Fruit fly (Drosophila melanogaster) whole organism, embryonic: ENCODE measurements around the gene Mst36Fb.

Source experiments
- Bgb ChIP-seq: fragments of 200-800 bp; sonication (Bioruptor generic); IDR thresholded peaks from 2 replicates; pipeline ENCODE4 v1.3.6; 2022; ENCODE audit warnings: missing biosample characterization, missing genetic modification characterization; ENCODE audit not compliant: partially characterized antibody
- CG10431 ChIP-seq: fragments of 200-800 bp; sonication (Bioruptor generic); optimal IDR thresholded peaks from 3 replicates; lab custom pipeline; 2018; ENCODE audit warnings: missing biosample characterization, mild to moderate bottlenecking, missing genetic modification characterization
- CG12071 ChIP-seq: fragments of 200-800 bp; sonication (Bioruptor generic); optimal IDR thresholded peaks from 3 replicates; lab custom pipeline; 2018; ENCODE audit warnings: missing biosample characterization, mild to moderate bottlenecking, missing genetic modification characterization
- CG14965 ChIP-seq: fragments of 200-800 bp; sonication (Bioruptor generic); optimal IDR thresholded peaks from 2 replicates; lab custom pipeline; 2016; ENCODE audit warnings: missing biosample characterization, missing genetic modification characterization, borderline replicate concordance
- CG2116 ChIP-seq: fragments of 200-800 bp; sonication (Bioruptor generic); optimal IDR thresholded peaks from 3 replicates; lab custom pipeline; 2018; ENCODE audit warnings: missing biosample characterization, mild to moderate bottlenecking, missing genetic modification characterization
- CG2712 ChIP-seq: fragments of 200-800 bp; optimal IDR thresholded peaks from 3 replicates; lab custom pipeline; 2019; ENCODE audit warnings: missing biosample characterization, mild to moderate bottlenecking, missing genetic modification characterization, moderate library complexity
- CG30431 ChIP-seq: fragments of 200-800 bp; sonication (Bioruptor generic); optimal IDR thresholded peaks from 2 replicates; lab custom pipeline; 2017; ENCODE audit warnings: missing biosample characterization, missing genetic modification characterization
- CG6272 ChIP-seq: fragments of 200-800 bp; sonication (Bioruptor generic); IDR thresholded peaks from 2 replicates; pipeline ENCODE4 v1.3.6; 2022; ENCODE audit warnings: missing biosample characterization, missing genetic modification characterization
- CG7556 ChIP-seq: fragments of 200-800 bp; sonication (Bioruptor generic); optimal IDR thresholded peaks from 2 replicates; lab custom pipeline; 2017; ENCODE audit warnings: missing biosample characterization, mild to moderate bottlenecking, missing genetic modification characterization
- CG7839 ChIP-seq: fragments of 200-800 bp; sonication (Bioruptor generic); optimal IDR thresholded peaks from 3 replicates; lab custom pipeline; 2018; ENCODE audit warnings: missing biosample characterization, mild to moderate bottlenecking, missing genetic modification characterization, moderate library complexity
- CG8290 ChIP-seq, 3 experiments: fragments of 200-800 bp; sonication (Bioruptor generic); optimal IDR thresholded peaks; 2 replicates each; lab custom pipeline; 2016 to 2019; ENCODE audit warnings: missing biosample characterization in 3 of 3, missing genetic modification characterization in 3 of 3, mild to moderate bottlenecking in 2 of 3, moderate library complexity in 1 of 3
- CG9609 ChIP-seq: fragments of 200-800 bp; sonication (Bioruptor generic); optimal IDR thresholded peaks from 3 replicates; lab custom pipeline; 2016; ENCODE audit warnings: missing biosample characterization, missing genetic modification characterization
- CG9727 ChIP-seq: fragments of 200-800 bp; sonication (Bioruptor generic); optimal IDR thresholded peaks from 3 replicates; lab custom pipeline; 2017; ENCODE audit warnings: missing biosample characterization, mild to moderate bottlenecking, missing genetic modification characterization
- CG9932 ChIP-seq: fragments of 200-800 bp; sonication (Bioruptor generic); IDR thresholded peaks from 2 replicates; pipeline ENCODE4 v1.3.6; 2022; ENCODE audit warnings: missing biosample characterization, missing genetic modification characterization
- Doc3 ChIP-seq: fragments of 200-800 bp; sonication (Bioruptor generic); IDR thresholded peaks from 3 replicates; pipeline ENCODE4 v1.3.6; 2022; ENCODE audit warnings: missing biosample characterization, missing genetic modification characterization; ENCODE audit not compliant: partially characterized antibody
- Ets97D ChIP-seq: fragments of 200-800 bp; sonication (Bioruptor generic); optimal IDR thresholded peaks from 3 replicates; lab custom pipeline; 2016; ENCODE audit warnings: missing biosample characterization, missing genetic modification characterization
- HmgZ ChIP-seq: fragments of 200-800 bp; sonication (Bioruptor generic); optimal IDR thresholded peaks from 2 replicates; lab custom pipeline; 2018; ENCODE audit warnings: missing biosample characterization, mild to moderate bottlenecking, missing genetic modification characterization
- Lim3 ChIP-seq: fragments of 200-800 bp; sonication (Bioruptor generic); IDR thresholded peaks from 2 replicates; pipeline ENCODE4 v1.3.6; 2022; ENCODE audit warnings: missing biosample characterization, missing genetic modification characterization
- MBD-R2 ChIP-seq: fragments of 200-800 bp; sonication (Bioruptor generic); IDR thresholded peaks from 2 replicates; pipeline ENCODE4 v1.3.6; 2022; ENCODE audit warnings: missing biosample characterization, missing genetic modification characterization
- Max ChIP-seq: fragments of 200-800 bp; sonication (Bioruptor generic); optimal IDR thresholded peaks from 2 replicates; lab custom pipeline; 2016; ENCODE audit warnings: missing biosample characterization, mild to moderate bottlenecking, missing genetic modification characterization
- Nf-YA ChIP-seq: fragments of 200-800 bp; sonication (Bioruptor generic); IDR thresholded peaks from 2 replicates; pipeline ENCODE4 v1.3.6; 2022; ENCODE audit warnings: missing biosample characterization, missing genetic modification characterization
- NfI ChIP-seq: fragments of 200-800 bp; sonication (Bioruptor generic); optimal IDR thresholded peaks from 3 replicates; lab custom pipeline; 2018; ENCODE audit warnings: missing biosample characterization, mild to moderate bottlenecking, missing genetic modification characterization, moderate library complexity
- Opbp ChIP-seq: fragments of 200-800 bp; sonication (Bioruptor generic); IDR thresholded peaks from 3 replicates; pipeline ENCODE4 v1.3.6; 2022; ENCODE audit warnings: missing biosample characterization, missing genetic modification characterization; ENCODE audit not compliant: partially characterized antibody
- Pdp1 ChIP-seq, 2 experiments: fragments of 200-800 bp; sonication (Bioruptor generic); optimal IDR thresholded peaks; 3 replicates each; lab custom pipeline; 2016; ENCODE audit warnings: missing biosample characterization in 2 of 2, missing genetic modification characterization in 2 of 2, mild to moderate bottlenecking in 1 of 2, moderate library complexity in 1 of 2
- Rfx ChIP-seq: fragments of 200-800 bp; sonication (Bioruptor generic); IDR thresholded peaks from 2 replicates; pipeline ENCODE4 v1.3.6; 2022; ENCODE audit warnings: missing biosample characterization, missing genetic modification characterization
- Sry-β ChIP-seq: fragments of 200-800 bp; sonication (Bioruptor generic); optimal IDR thresholded peaks from 2 replicates; lab custom pipeline; 2018; ENCODE audit warnings: missing biosample characterization, mild to moderate bottlenecking, missing genetic modification characterization, moderate library complexity
- Sry-δ ChIP-seq: fragments of 200-800 bp; sonication (Bioruptor generic); optimal IDR thresholded peaks from 2 replicates; lab custom pipeline; 2016; ENCODE audit warnings: missing biosample characterization, missing genetic modification characterization
- Taf1 ChIP-seq: fragments of 200-800 bp; sonication (Bioruptor generic); IDR thresholded peaks from 2 replicates; pipeline ENCODE4 v1.3.6; 2022; ENCODE audit warnings: missing biosample characterization, missing genetic modification characterization
- Xrp1 ChIP-seq: fragments of 200-800 bp; sonication (Bioruptor generic); IDR thresholded peaks from 2 replicates; pipeline ENCODE4 v1.3.6; 2022; ENCODE audit warnings: missing biosample characterization, missing genetic modification characterization
- ac ChIP-seq: fragments of 200-800 bp; sonication (Bioruptor generic); optimal IDR thresholded peaks from 3 replicates; lab custom pipeline; 2017; ENCODE audit warnings: missing biosample characterization, mild to moderate bottlenecking, missing genetic modification characterization
- al ChIP-seq: fragments of 200-800 bp; sonication (Bioruptor generic); IDR thresholded peaks from 2 replicates; pipeline ENCODE4 v1.3.6; 2022; ENCODE audit warnings: missing biosample characterization, missing genetic modification characterization
- ato ChIP-seq: fragments of 200-800 bp; sonication (Bioruptor generic); IDR thresholded peaks from 2 replicates; pipeline ENCODE4 v1.3.6; 2022; ENCODE audit warnings: missing biosample characterization, missing genetic modification characterization; ENCODE audit not compliant: partially characterized antibody
- chn ChIP-seq: fragments of 200-800 bp; sonication (Bioruptor generic); optimal IDR thresholded peaks from 2 replicates; lab custom pipeline; 2016; ENCODE audit warnings: missing biosample characterization, missing genetic modification characterization
- crp ChIP-seq, 2 experiments: fragments of 200-800 bp; sonication (Bioruptor generic); optimal IDR thresholded peaks; 2 replicates in 1 of 2; 3 replicates in 1 of 2; lab custom pipeline; 2017; ENCODE audit warnings: missing biosample characterization in 2 of 2, missing genetic modification characterization in 2 of 2, mild to moderate bottlenecking in 1 of 2, moderate library complexity in 1 of 2
- dysf ChIP-seq: fragments of 200-800 bp; sonication (Bioruptor generic); IDR thresholded peaks from 3 replicates; pipeline ENCODE4 v1.3.6; 2022; ENCODE audit warnings: missing biosample characterization, missing genetic modification characterization
- exex ChIP-seq: fragments of 200-800 bp; sonication (Bioruptor generic); optimal IDR thresholded peaks from 4 replicates; lab custom pipeline; 2018; ENCODE audit warnings: missing biosample characterization, mild to moderate bottlenecking, missing genetic modification characterization, moderate library complexity
- fu2 ChIP-seq: fragments of 200-800 bp; sonication (Bioruptor generic); optimal IDR thresholded peaks from 2 replicates; lab custom pipeline; 2016; ENCODE audit warnings: missing biosample characterization, missing genetic modification characterization
- hbn ChIP-seq: fragments of 200-800 bp; sonication (Bioruptor generic); IDR thresholded peaks from 2 replicates; pipeline ENCODE4 v1.3.6; 2022; ENCODE audit warnings: missing biosample characterization, missing genetic modification characterization; ENCODE audit not compliant: partially characterized antibody
- kay ChIP-seq: fragments of 200-800 bp; sonication (Bioruptor generic); optimal IDR thresholded peaks from 2 replicates; lab custom pipeline; 2016; ENCODE audit warnings: missing biosample characterization, missing genetic modification characterization
- odd ChIP-seq: fragments of 200-800 bp; sonication (Bioruptor generic); optimal IDR thresholded peaks from 2 replicates; lab custom pipeline; 2017; ENCODE audit warnings: missing biosample characterization, mild to moderate bottlenecking, missing genetic modification characterization
- prd ChIP-seq, 3 experiments: fragments of >200 bp in 2 of 3; fragments of 200-800 bp in 1 of 3; sonication (Bioruptor generic) in 1 of 3; optimal IDR thresholded peaks in 2 of 3; IDR thresholded peaks in 1 of 3; 2 replicates in 2 of 3; 3 replicates in 1 of 3; pipeline versions ENCODE4 v1.3.6 to Lab custom; 2017 to 2022; ENCODE audit warnings: missing biosample characterization in 1 of 3, missing genetic modification characterization in 1 of 3
- ranshi ChIP-seq: fragments of 200-800 bp; sonication (Bioruptor generic); IDR thresholded peaks from 2 replicates; pipeline ENCODE4 v1.3.6; 2022; ENCODE audit warnings: missing biosample characterization, missing genetic modification characterization
- rib ChIP-seq: fragments of 200-800 bp; sonication (Bioruptor generic); IDR thresholded peaks from 2 replicates; pipeline ENCODE4 v1.3.6; 2022; ENCODE audit warnings: missing biosample characterization, missing genetic modification characterization
- sens ChIP-seq: fragments of 200-800 bp; sonication (Bioruptor generic); peaks from one replicate; lab custom pipeline; 2016; ENCODE audit warnings: missing biosample characterization, missing genetic modification characterization
- sqz ChIP-seq: fragments of 200-800 bp; sonication (Bioruptor generic); optimal IDR thresholded peaks from 3 replicates; lab custom pipeline; 2018; ENCODE audit warnings: missing biosample characterization, mild to moderate bottlenecking, missing genetic modification characterization
- trem ChIP-seq: fragments of 200-800 bp; optimal IDR thresholded peaks from 3 replicates; lab custom pipeline; 2019; ENCODE audit warnings: missing biosample characterization, mild to moderate bottlenecking, missing genetic modification characterization, moderate library complexity
- vvl ChIP-seq: fragments of 200-800 bp; sonication (Bioruptor generic); IDR thresholded peaks from 2 replicates; pipeline ENCODE4 v1.3.6; 2022; ENCODE audit warnings: missing biosample characterization, missing genetic modification characterization
- zen ChIP-seq: fragments of 200-800 bp; sonication (Bioruptor generic); optimal IDR thresholded peaks from 3 replicates; lab custom pipeline; 2018; ENCODE audit warnings: missing biosample characterization, mild to moderate bottlenecking, missing genetic modification characterization, moderate library complexity

Mst36Fb gene

DNA sequence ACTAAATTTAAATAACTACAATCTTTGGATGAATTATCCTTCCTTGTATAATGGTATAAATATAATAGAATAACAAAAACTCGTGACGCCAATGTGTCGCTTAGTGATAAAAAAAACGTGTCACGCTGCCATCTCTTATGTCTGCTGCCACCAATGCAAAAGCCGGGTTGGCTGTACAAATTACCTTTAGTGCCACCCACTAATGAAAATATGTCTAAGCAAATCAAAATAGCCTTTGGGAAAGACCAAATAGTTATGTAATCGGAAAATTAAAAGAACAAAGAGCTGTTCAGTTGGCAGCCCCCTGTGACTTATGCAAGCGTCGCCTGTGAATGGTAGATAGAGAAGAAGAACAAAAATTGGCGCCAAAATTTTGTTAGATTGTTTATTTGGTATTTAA lies 14.5 kb upstream of the Mst36Fb start, which contains the start of gene CG10336 (continued):
- TF ChIP-seq Taf1 (GFP tag; lab: Robert Waterston, UW) (no peak), CG2116 (GFP tag; lab: Kevin White, UChicago) (peak; percentile 60), hbn (GFP tag; lab: Robert Waterston, UW) (peak; percentile 59), CG7556 (GFP tag; lab: Kevin White, UChicago) (no peak), MBD-R2 (peak; percentile 74), CG9932 (GFP tag; lab: Robert Waterston, UW) (peak; percentile 36; the same call in 1 of the 2 replicates), Sry-β (GFP tag; lab: Kevin White, UChicago) (peak; percentile 53), fu2 (GFP tag; lab: Kevin White, UChicago) (no peak), CG2712 (no peak), CG7839 (tag; lab: Kevin White, UChicago) (no peak), odd (GFP tag; lab: Kevin White, UChicago) (no peak), CG9609 (no peak), CG14965 (GFP tag; lab: Kevin White, UChicago) (no peak), crp (GFP tag; optimal IDR thresholded peaks at IDR 0.05; lab: Kevin White, UChicago) (peak in 1 of 2 experiments; percentile 10), CG12071 (no peak), HmgZ (tag; lab: Kevin White, UChicago) (peak; percentile 6), zen (no peak), Pdp1 (GFP tag; optimal IDR thresholded peaks at IDR 0.05; lab: Kevin White, UChicago) (peak in 1 of 2 experiments; percentile 100), kay (GFP tag; lab: Kevin White, UChicago) (no peak), Rfx (GFP tag; lab: Robert Waterston, UW) (peak; percentile 18; the same call in 1 of the 2 replicates), sqz (peak; percentile 33)
- TF ChIP-seq, all 482 proteins: peak for 58

DNA sequence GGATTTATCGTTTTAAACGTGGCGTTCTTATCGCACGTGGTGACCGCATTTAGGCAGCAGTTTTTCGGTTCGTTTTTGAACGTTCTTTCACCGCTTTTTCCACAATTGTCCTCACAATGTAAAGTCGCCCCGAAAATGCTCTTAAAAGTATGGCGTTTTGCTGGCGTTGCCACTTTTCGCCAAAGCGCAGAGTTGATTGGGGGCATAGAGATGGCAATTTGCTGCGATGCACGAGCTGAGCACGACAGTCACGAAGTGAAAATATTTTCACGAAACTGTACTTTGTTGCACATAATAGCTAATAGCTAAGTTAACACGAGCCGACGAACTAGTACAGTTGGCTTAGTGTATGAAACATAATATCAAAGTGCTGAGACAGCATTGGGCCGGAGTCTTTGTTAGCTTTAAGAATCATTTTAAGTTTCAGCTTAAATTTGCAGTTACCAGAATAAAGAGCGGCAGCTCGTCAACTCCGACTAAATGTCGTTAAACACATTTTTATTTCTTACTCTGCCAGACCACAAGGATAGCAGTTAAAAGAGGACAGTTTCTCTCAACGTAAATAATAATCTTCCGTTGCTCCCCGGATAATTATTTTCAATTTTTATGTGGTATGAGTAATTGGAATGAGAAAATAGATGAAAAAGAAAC lies 13.9 kb upstream of the Mst36Fb start, which contains the start of gene msl-1:
msl-1 (minus strand) TSS at position 155 of the 651 bp plus-strand sequence.
- TF ChIP-seq vvl (GFP tag; lab: Robert Waterston, UW) (peak; percentile 48; the same call in 1 of the 2 replicates), dysf (peak; percentile 25; the same call in 1 of the 3 replicates), prd (optimal IDR thresholded peaks at IDR 0.05; lab: Kevin White, UChicago) (no peak), prd (GFP tag; IDR thresholded peaks at IDR 0.05; lab: Robert Waterston, UW) (peak; percentile 61), Xrp1 (GFP tag; lab: Robert Waterston, UW) (peak; percentile 10; the same call in 1 of the 2 replicates), sens (peak; percentile 34), ato (GFP tag; lab: Robert Waterston, UW) (peak; percentile 94), NfI (GFP tag; lab: Kevin White, UChicago) (peak; percentile 40), ranshi (GFP tag; lab: Robert Waterston, UW) (no peak), Ets97D (peak; percentile 75), Bgb (peak; percentile 98), Max (GFP tag; lab: Kevin White, UChicago) (no peak), chn (peak; percentile 8), Opbp (GFP tag; lab: Robert Waterston, UW) (peak; percentile 96), CG30431 (GFP tag; lab: Kevin White, UChicago) (no peak), exex (tag; lab: Kevin White, UChicago) (no peak), crp (GFP tag; optimal IDR thresholded peaks at IDR 0.05; lab: Kevin White, UChicago) (peak in 1 of 2 experiments; percentile 28), CG6272 (GFP tag; lab: Robert Waterston, UW) (peak; percentile 75), rib (GFP tag; lab: Robert Waterston, UW) (no peak), al (peak; percentile 45; the same call in 1 of the 2 replicates), CG8290 (GFP tag; optimal IDR thresholded peaks at IDR 0.05; lab: Kevin White, UChicago) (no peak), CG8290 (tag; optimal IDR thresholded peaks at IDR 0.05; lab: Kevin White, UChicago) (peak in 1 of 2 experiments; percentile 49), Lim3 (GFP tag; lab: Robert Waterston, UW) (no peak), CG9727 (GFP tag; lab: Kevin White, UChicago) (peak; percentile 26), Nf-YA (GFP tag; lab: Robert Waterston, UW) (no peak), trem (peak; percentile 88), Doc3 (peak; percentile 86), Sry-δ (peak; percentile 92), CG10431 (no peak), ac (GFP tag; lab: Kevin White, UChicago) (no peak)
